Worm (Caenorhabditis elegans): ENCODE measurements around the gene K01A6.8.

- TF ChIP-seq fkh-10 (GFP tag; optimal IDR thresholded peaks at IDR 0.05) (no peak), pax-3 (tag; optimal IDR thresholded peaks at IDR 0.05) (no peak), mab-9 (GFP tag; IDR thresholded peaks at IDR 0.05) (no peak), ceh-63 (GFP tag; optimal IDR thresholded peaks at IDR 0.05) (no peak), nhr-19 (GFP tag; conservative IDR thresholded peaks at IDR 0.05) (no peak), lin-15B (tag; optimal IDR thresholded peaks at IDR 0.05) (no peak), xbp-1 (tag; optimal IDR thresholded peaks at IDR 0.05) (no peak), tbx-2 (tag; optimal IDR thresholded peaks at IDR 0.05) (no peak), unc-130 (tag; optimal IDR thresholded peaks at IDR 0.05) (no peak)
These were observed 18.7 kb upstream of the K01A6.8 start, which contains the start of gene T12A7.9 for ce11 chrIV:11755907-11756306.
